Worm (Caenorhabditis elegans) whole organism, late embryonic: ENCODE measurements around the gene acs-12.

Source experiments
- ahr-1 ChIP-seq: sonication (generic microtip); optimal IDR thresholded peaks from 2 replicates; lab custom pipeline; 2016; ENCODE audit warnings: missing genetic modification characterization, missing compliant biosample characterization
- dmd-4 ChIP-seq: sonication (generic microtip); optimal IDR thresholded peaks from 2 replicates; lab custom pipeline; 2016; ENCODE audit warnings: borderline replicate concordance, missing genetic modification characterization, missing compliant biosample characterization
- ets-4 ChIP-seq: sonication (generic microtip); optimal IDR thresholded peaks from 2 replicates; lab custom pipeline; 2016; ENCODE audit warnings: missing genetic modification characterization, missing compliant biosample characterization
- fkh-10 ChIP-seq: fragments of 150-350 bp; optimal IDR thresholded peaks from 2 replicates; lab custom pipeline; 2014; ENCODE audit warnings: missing biosample characterization, missing genetic modification reagents, missing genetic modification characterization
- madf-2 ChIP-seq: sonication (generic microtip); optimal IDR thresholded peaks from 2 replicates; lab custom pipeline; 2017; ENCODE audit warnings: missing genetic modification characterization, missing compliant biosample characterization
- mec-3 ChIP-seq: sonication (generic microtip); optimal IDR thresholded peaks from 2 replicates; lab custom pipeline; 2016; ENCODE audit warnings: borderline replicate concordance, missing genetic modification characterization, missing compliant biosample characterization
- pag-3 ChIP-seq: sonication (generic microtip); optimal IDR thresholded peaks from 2 replicates; lab custom pipeline; 2016; ENCODE audit warnings: missing compliant biosample characterization, missing genetic modification characterization, borderline replicate concordance
- pha-4 ChIP-seq: fragments of 150-350 bp; optimal IDR thresholded peaks from 2 replicates; lab custom pipeline; 2018; ENCODE audit warnings: missing biosample characterization, missing genetic modification reagents, missing genetic modification characterization
- pqm-1 ChIP-seq: sonication (generic microtip); optimal IDR thresholded peaks from 2 replicates; lab custom pipeline; 2016; ENCODE audit warnings: missing genetic modification characterization, missing compliant biosample characterization
- unc-86 ChIP-seq: sonication (generic microtip); optimal IDR thresholded peaks from 2 replicates; lab custom pipeline; 2016; ENCODE audit warnings: missing genetic modification characterization, missing compliant biosample characterization
- ztf-16 ChIP-seq: sonication (generic microtip); optimal IDR thresholded peaks from 2 replicates; lab custom pipeline; 2017; ENCODE audit warnings: missing genetic modification characterization, missing compliant biosample characterization

DNA sequence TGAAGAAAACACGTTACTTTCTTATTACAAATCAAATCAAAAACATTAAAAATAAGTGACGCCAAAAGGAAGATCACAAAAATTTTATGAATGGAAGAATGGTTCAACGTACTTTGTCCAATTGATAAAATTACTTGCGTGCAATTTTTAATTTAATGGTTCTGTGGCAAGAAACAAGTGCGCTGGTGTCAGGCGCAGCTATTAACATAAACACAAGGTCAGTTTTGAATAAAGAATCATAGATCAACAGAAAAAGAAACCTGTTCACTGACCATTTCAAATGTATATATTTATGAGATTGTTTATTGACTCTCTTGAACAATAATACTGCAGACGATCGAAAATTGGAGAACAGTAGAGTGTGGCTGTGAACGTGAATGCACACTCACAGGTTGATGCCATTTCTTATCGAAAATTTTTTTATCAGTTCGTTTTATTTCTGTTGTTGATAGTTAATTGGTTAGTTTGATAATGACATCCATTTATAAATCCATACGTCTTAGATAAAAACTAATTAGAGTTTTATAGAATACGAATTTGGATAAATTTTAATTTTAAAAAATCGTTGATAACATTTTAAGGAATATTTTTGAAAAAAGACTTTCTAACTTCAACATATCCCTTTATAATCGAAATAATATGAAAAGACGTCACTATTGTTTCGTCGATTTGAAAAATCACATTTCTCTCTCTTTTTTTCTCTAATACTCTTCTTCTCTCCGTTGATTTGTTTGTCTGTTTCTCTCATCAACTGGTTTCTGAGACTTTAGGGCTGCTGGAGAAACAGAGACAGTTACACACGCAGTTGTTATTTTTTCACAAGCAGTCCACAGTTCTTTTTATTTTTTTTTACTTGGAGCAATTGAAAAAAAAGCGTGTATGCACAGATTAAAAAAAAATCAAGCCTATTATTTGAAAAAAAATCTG is 539 bp upstream of the acs-12 start, which contains the start of gene amx-3:
- TF ChIP-seq madf-2 (tag; lab: Kevin White, UChicago) (no peak), pha-4 (no peak), fkh-10 (GFP tag; lab: Kevin White, UChicago) (no peak), dmd-4 (no peak), unc-86 (tag; lab: Kevin White, UChicago) (no peak), pag-3 (tag; lab: Kevin White, UChicago) (no peak), ahr-1 (tag; lab: Kevin White, UChicago) (no peak), ets-4 (no peak), mec-3 (no peak), ztf-16 (tag; lab: Kevin White, UChicago) (no peak), pqm-1 (tag; lab: Kevin White, UChicago) (no peak)
